Worm (Caenorhabditis elegans): ENCODE data around the gene ugt-50.

Gene ugt-50

ce11 chrX:12701963-12702362 is 10.6 kb downstream of the ugt-50 start, which contains the start of gene nhr-214:
Gene nhr-214, minus strand, starts transcription at chrX:12702063.
- TF ChIP-seq him-1 (tag; optimal IDR thresholded peaks at IDR 0.05) (no peak), dao-5 (tag; optimal IDR thresholded peaks at IDR 0.05) (no peak), W03F9.2 (tag; optimal IDR thresholded peaks at IDR 0.05) (no peak)

ce11 chrX:12702713-12703112 is 11.3 kb downstream of the ugt-50 start:
- no peak for TF ChIP-seq him-1 (tag; optimal IDR thresholded peaks at IDR 0.05)
- no peak for TF ChIP-seq W03F9.2 (tag; optimal IDR thresholded peaks at IDR 0.05)
- no peak for TF ChIP-seq dao-5 (tag; optimal IDR thresholded peaks at IDR 0.05)

ce11 chrX:12704721-12705120 is 13.3 kb downstream of the ugt-50 start, which contains the start of gene nhr-272:
Gene nhr-272, minus strand, starts transcription at chrX:12704821.
- no peak for TF ChIP-seq him-1 (tag; optimal IDR thresholded peaks at IDR 0.05)
- TF ChIP-seq W03F9.2 (tag; optimal IDR thresholded peaks at IDR 0.05): no peak
- TF ChIP-seq dao-5 (tag; optimal IDR thresholded peaks at IDR 0.05): no peak

- TF ChIP-seq dao-5 (tag; optimal IDR thresholded peaks at IDR 0.05) (no peak), W03F9.2 (tag; optimal IDR thresholded peaks at IDR 0.05) (no peak), him-1 (tag; optimal IDR thresholded peaks at IDR 0.05) (no peak)
Measured at ce11 chrX:12712353-12712752, 21.0 kb downstream of the ugt-50 start, which contains the start of gene rgs-2. Gene rgs-2, plus strand, starts transcription at chrX:12712653.

- TF ChIP-seq W03F9.2 (tag; optimal IDR thresholded peaks at IDR 0.05) (no peak), him-1 (tag; optimal IDR thresholded peaks at IDR 0.05) (no peak), dao-5 (tag; optimal IDR thresholded peaks at IDR 0.05) (no peak)
Measured at ce11 chrX:12713014-12713413, 21.6 kb downstream of the ugt-50 start.

- TF ChIP-seq W03F9.2 (tag; optimal IDR thresholded peaks at IDR 0.05): no peak
- TF ChIP-seq dao-5 (tag; optimal IDR thresholded peaks at IDR 0.05): no peak
- TF ChIP-seq him-1 (tag; optimal IDR thresholded peaks at IDR 0.05): no peak
Measured at ce11 chrX:12721429-12721828, 30.1 kb downstream of the ugt-50 start.

ce11 chrX:12726129-12726528 is 34.8 kb downstream of the ugt-50 start:
- TF ChIP-seq W03F9.2 (tag; optimal IDR thresholded peaks at IDR 0.05): no peak
- TF ChIP-seq dao-5 (tag; optimal IDR thresholded peaks at IDR 0.05): no peak
- TF ChIP-seq him-1 (tag; optimal IDR thresholded peaks at IDR 0.05): no peak

- TF ChIP-seq him-1 (tag; optimal IDR thresholded peaks at IDR 0.05) (no peak), dao-5 (tag; optimal IDR thresholded peaks at IDR 0.05) (no peak), W03F9.2 (tag; optimal IDR thresholded peaks at IDR 0.05) (no peak)
Measured at ce11 chrX:12730075-12730474, 38.7 kb downstream of the ugt-50 start.

- TF ChIP-seq him-1 (tag; optimal IDR thresholded peaks at IDR 0.05): no peak
- TF ChIP-seq W03F9.2 (tag; optimal IDR thresholded peaks at IDR 0.05): no peak
- no peak for TF ChIP-seq dao-5 (tag; optimal IDR thresholded peaks at IDR 0.05)
Measured at ce11 chrX:12731188-12731857, 40.0 kb downstream of the ugt-50 start, which contains the start of gene pgp-12. Gene pgp-12, plus strand, starts transcription at chrX:12731807.

ce11 chrX:12738454-12738853 is 47.1 kb downstream of the ugt-50 start, which contains the start of gene pgp-13:
Gene pgp-13, plus strand, starts transcription at chrX:12738754.
- TF ChIP-seq W03F9.2 (tag; optimal IDR thresholded peaks at IDR 0.05): no peak
